Fruit fly (Drosophila melanogaster) whole organism, pupa: ENCODE results near the gene CG6431.

Experiments used
- CG10348 ChIP-seq: fragments of 200-800 bp; sonication (Bioruptor generic); IDR thresholded peaks from 2 replicates; pipeline ENCODE4 v1.3.6; 2022; ENCODE audit warnings: missing biosample characterization, missing genetic modification characterization
- CG12605 ChIP-seq: fragments of 200-800 bp; sonication (Bioruptor generic); IDR thresholded peaks from 2 replicates; pipeline ENCODE4 v1.3.6; 2022; ENCODE audit warnings: missing biosample characterization, missing genetic modification characterization
- CG13204 ChIP-seq: fragments of 200-800 bp; sonication (Bioruptor generic); optimal IDR thresholded peaks from 2 replicates; lab custom pipeline; 2018; ENCODE audit warnings: missing biosample characterization, mild to moderate bottlenecking, missing genetic modification characterization, moderate library complexity
- CG14655 ChIP-seq: fragments of 200-800 bp; sonication (Bioruptor generic); optimal IDR thresholded peaks from 3 replicates; lab custom pipeline; 2017; ENCODE audit warnings: mild to moderate bottlenecking, missing biosample characterization, missing genetic modification reagents, missing genetic modification characterization
- CG15710 ChIP-seq: fragments of 200-800 bp; sonication (Bioruptor generic); optimal IDR thresholded peaks from 2 replicates; lab custom pipeline; 2018; ENCODE audit warnings: missing biosample characterization, mild to moderate bottlenecking, missing genetic modification characterization, moderate library complexity
- CG17806 ChIP-seq: fragments of 200-800 bp; sonication (Bioruptor generic); optimal IDR thresholded peaks from 2 replicates; lab custom pipeline; 2018; ENCODE audit warnings: missing biosample characterization, mild to moderate bottlenecking, missing genetic modification characterization, moderate library complexity
- CG32121 ChIP-seq: fragments of 200-800 bp; sonication (Bioruptor generic); IDR thresholded peaks from 2 replicates; pipeline ENCODE4 v1.3.6; 2022; ENCODE audit warnings: missing biosample characterization, missing genetic modification characterization
- CG34367 ChIP-seq: fragments of 200-800 bp; sonication (Bioruptor generic); optimal IDR thresholded peaks from 2 replicates; lab custom pipeline; 2018; ENCODE audit warnings: missing biosample characterization, mild to moderate bottlenecking, missing genetic modification characterization
- CG4496 ChIP-seq: fragments of 200-800 bp; sonication (Bioruptor generic); IDR thresholded peaks from 3 replicates; pipeline ENCODE4 v1.3.6; 2022; ENCODE audit warnings: missing biosample characterization, missing genetic modification characterization
- CG8159 ChIP-seq: fragments of 200-800 bp; sonication (Bioruptor generic); optimal IDR thresholded peaks from 3 replicates; lab custom pipeline; 2018; ENCODE audit warnings: missing biosample characterization, mild to moderate bottlenecking, missing genetic modification characterization, moderate library complexity
- CG8301 ChIP-seq: fragments of 200-800 bp; sonication (Bioruptor generic); optimal IDR thresholded peaks from 2 replicates; lab custom pipeline; 2018; ENCODE audit warnings: missing biosample characterization, mild to moderate bottlenecking, missing genetic modification characterization
- CG9948 ChIP-seq: fragments of 200-800 bp; sonication (Bioruptor generic); optimal IDR thresholded peaks from 2 replicates; lab custom pipeline; 2018; ENCODE audit warnings: missing biosample characterization, mild to moderate bottlenecking, missing genetic modification characterization, moderate library complexity
- D1 ChIP-seq: fragments of 200-800 bp; sonication (Bioruptor generic); optimal IDR thresholded peaks from 2 replicates; lab custom pipeline; 2018; ENCODE audit warnings: missing biosample characterization, mild to moderate bottlenecking, missing genetic modification characterization, moderate library complexity
- EcR ChIP-seq: fragments of 200-800 bp; sonication (Bioruptor generic); optimal IDR thresholded peaks from 3 replicates; lab custom pipeline; 2019; ENCODE audit warnings: missing biosample characterization, missing genetic modification characterization, mild to moderate bottlenecking, moderate library complexity, missing genetic modification reagents
- Ets98B ChIP-seq: fragments of 200-800 bp; sonication (Bioruptor generic); IDR thresholded peaks from 2 replicates; pipeline ENCODE4 v1.3.6; 2022; ENCODE audit warnings: missing biosample characterization, missing genetic modification characterization
- Pif1A ChIP-seq: fragments of 200-800 bp; sonication (Bioruptor generic); optimal IDR thresholded peaks from 3 replicates; lab custom pipeline; 2016; ENCODE audit warnings: missing biosample characterization, missing genetic modification characterization
- Pif1B ChIP-seq: fragments of 200-800 bp; sonication (Bioruptor generic); optimal IDR thresholded peaks from 3 replicates; lab custom pipeline; 2016; ENCODE audit warnings: missing biosample characterization, missing genetic modification characterization
- Snoo ChIP-seq: fragments of 200-800 bp; sonication (Bioruptor generic); optimal IDR thresholded peaks from 3 replicates; lab custom pipeline; 2017; ENCODE audit warnings: missing biosample characterization, mild to moderate bottlenecking, missing genetic modification characterization, inconsistent platforms
- fd96Ca ChIP-seq: fragments of 200-800 bp; sonication (Bioruptor generic); IDR thresholded peaks from 3 replicates; pipeline ENCODE4 v1.3.6; 2022; ENCODE audit warnings: missing biosample characterization, missing genetic modification characterization
- gl ChIP-seq: fragments of 200-800 bp; sonication (Bioruptor generic); optimal IDR thresholded peaks from 2 replicates; lab custom pipeline; 2018; ENCODE audit warnings: missing biosample characterization, mild to moderate bottlenecking, missing genetic modification characterization
- rn ChIP-seq: fragments of 200-800 bp; sonication (Bioruptor generic); IDR thresholded peaks from 2 replicates; pipeline ENCODE4 v1.3.6; 2022; ENCODE audit warnings: missing biosample characterization, missing genetic modification characterization

Gene CG6431

dm6 chr2L:10682912-10683311, 41.1 kb upstream of the CG6431 start:
- TF ChIP-seq CG13204 (no peak), CG12605 (GFP tag; lab: Robert Waterston, UW) (no peak), Pif1A (GFP tag; lab: Kevin White, UChicago) (no peak), Snoo (no peak), CG15710 (no peak), D1 (no peak), Ets98B (GFP tag; lab: Robert Waterston, UW) (no peak), rn (no peak), EcR (GFP tag; lab: Kevin White, UChicago) (no peak), CG14655 (GFP tag; lab: Kevin White, UChicago) (no peak), CG17806 (no peak), CG10348 (GFP tag; lab: Robert Waterston, UW) (no peak), CG8159 (tag; lab: Kevin White, UChicago) (no peak), CG9948 (tag; lab: Kevin White, UChicago) (no peak), CG34367 (no peak)

- no peak for TF ChIP-seq CG12605 (GFP tag; lab: Robert Waterston, UW)
- TF ChIP-seq rn: no peak
- no peak for TF ChIP-seq Ets98B (GFP tag; lab: Robert Waterston, UW)
- no peak for TF ChIP-seq CG32121 (GFP tag; lab: Robert Waterston, UW)
- no peak for TF ChIP-seq CG17806
- no peak for TF ChIP-seq Pif1A (GFP tag; lab: Kevin White, UChicago)
- no peak for TF ChIP-seq gl (tag; lab: Kevin White, UChicago)
- TF ChIP-seq Pif1B (GFP tag; lab: Kevin White, UChicago): no peak
- TF ChIP-seq D1: no peak
- TF ChIP-seq CG13204: no peak
These were observed 39.7 kb upstream of the CG6431 start, which contains the start of gene CG7299 for dm6 chr2L:10684309-10684708. TSS of gene CG7299 (minus strand) at chr2L:10684409.

dm6 chr2L:10685666-10686065, 38.3 kb upstream of the CG6431 start:
- TF ChIP-seq CG15710 (no peak), CG4496 (GFP tag; lab: Robert Waterston, UW) (no peak), D1 (no peak), Pif1A (GFP tag; lab: Kevin White, UChicago) (no peak), rn (no peak), CG17806 (no peak), CG8159 (tag; lab: Kevin White, UChicago) (no peak), Ets98B (GFP tag; lab: Robert Waterston, UW) (no peak), CG9948 (tag; lab: Kevin White, UChicago) (no peak), CG12605 (GFP tag; lab: Robert Waterston, UW) (no peak), CG14655 (GFP tag; lab: Kevin White, UChicago) (no peak), CG34367 (no peak), gl (tag; lab: Kevin White, UChicago) (no peak), Snoo (no peak), EcR (GFP tag; lab: Kevin White, UChicago) (no peak), CG13204 (no peak), Pif1B (GFP tag; lab: Kevin White, UChicago) (no peak), CG32121 (GFP tag; lab: Robert Waterston, UW) (no peak), fd96Ca (GFP tag; lab: Robert Waterston, UW) (no peak), CG10348 (GFP tag; lab: Robert Waterston, UW) (no peak)

dm6 chr2L:10687009-10687793, 36.8 kb upstream of the CG6431 start, which contains the start of gene CG7296:
TSS of gene CG7296 (minus strand) at chr2L:10687066.
- no peak for TF ChIP-seq Ets98B (GFP tag; lab: Robert Waterston, UW)
- no peak for TF ChIP-seq CG32121 (GFP tag; lab: Robert Waterston, UW)
- no peak for TF ChIP-seq rn
- no peak for TF ChIP-seq CG14655 (GFP tag; lab: Kevin White, UChicago)
- TF ChIP-seq CG8301 (tag; lab: Kevin White, UChicago): no peak
- no peak for TF ChIP-seq CG4496 (GFP tag; lab: Robert Waterston, UW)
- TF ChIP-seq EcR (GFP tag; lab: Kevin White, UChicago): no peak
- no peak for TF ChIP-seq CG12605 (GFP tag; lab: Robert Waterston, UW)
- TF ChIP-seq CG9948 (tag; lab: Kevin White, UChicago): no peak
- no peak for TF ChIP-seq CG10348 (GFP tag; lab: Robert Waterston, UW)
- no peak for TF ChIP-seq gl (tag; lab: Kevin White, UChicago)
- no peak for TF ChIP-seq CG34367
- TF ChIP-seq Pif1B (GFP tag; lab: Kevin White, UChicago): no peak
- no peak for TF ChIP-seq Snoo
- no peak for TF ChIP-seq CG8159 (tag; lab: Kevin White, UChicago)
- no peak for TF ChIP-seq D1
- TF ChIP-seq CG17806: no peak

dm6 chr2L:10687794-10688185, 36.2 kb upstream of the CG6431 start:
- TF ChIP-seq CG9948 (tag; lab: Kevin White, UChicago): no peak
- no peak for TF ChIP-seq Pif1B (GFP tag; lab: Kevin White, UChicago)
- TF ChIP-seq EcR (GFP tag; lab: Kevin White, UChicago): no peak

- TF ChIP-seq CG8159 (tag; lab: Kevin White, UChicago) (no peak), Snoo (no peak), CG12605 (GFP tag; lab: Robert Waterston, UW) (no peak), CG14655 (GFP tag; lab: Kevin White, UChicago) (no peak), CG17806 (no peak), Pif1B (GFP tag; lab: Kevin White, UChicago) (no peak), CG13204 (no peak), CG9948 (tag; lab: Kevin White, UChicago) (no peak), CG10348 (GFP tag; lab: Robert Waterston, UW) (no peak), D1 (no peak), CG32121 (GFP tag; lab: Robert Waterston, UW) (no peak), Pif1A (GFP tag; lab: Kevin White, UChicago) (no peak), fd96Ca (GFP tag; lab: Robert Waterston, UW) (no peak), CG34367 (no peak), Ets98B (GFP tag; lab: Robert Waterston, UW) (no peak)
- TF ChIP-seq, all 21 proteins: peak for 0
These were observed 35.2 kb upstream of the CG6431 start for dm6 chr2L:10688764-10689163.
